Fruit fly (Drosophila melanogaster): ENCODE measurements around the gene be.

The be gene

dm6 chrX:15023395-15023794 lies 841 bp upstream of the be start:
- no peak for TF ChIP-seq pan (optimal IDR thresholded peaks at IDR 0.05)
- no peak for TF ChIP-seq h (GFP tag; optimal IDR thresholded peaks at IDR 0.05)
- TF ChIP-seq GATAd (GFP tag; optimal IDR thresholded peaks at IDR 0.05), result no peak
- no peak for TF ChIP-seq Dif (GFP tag; optimal IDR thresholded peaks at IDR 0.05; ENCODE audit: partially characterized antibody)
- TF ChIP-seq dmrt93B (GFP tag; optimal IDR thresholded peaks at IDR 0.05), result no peak
- no peak for TF ChIP-seq tai (GFP tag; optimal IDR thresholded peaks at IDR 0.05)
- no peak for TF ChIP-seq Hr78 (GFP tag; optimal IDR thresholded peaks at IDR 0.05)
- no peak for TF ChIP-seq CrebA (GFP tag; optimal IDR thresholded peaks at IDR 0.05; ENCODE audit: borderline replicate concordance)
- TF ChIP-seq Vsx2 (GFP tag; optimal IDR thresholded peaks at IDR 0.05; ENCODE audit: partially characterized antibody), result no peak
- TF ChIP-seq foxo (GFP tag; optimal IDR thresholded peaks at IDR 0.05), result no peak
- TF ChIP-seq fru (GFP tag; optimal IDR thresholded peaks at IDR 0.05), result no peak
- TF ChIP-seq Hr83 (GFP tag; optimal IDR thresholded peaks at IDR 0.05; ENCODE audit: poor library complexity, severe bottlenecking), result no peak
- no peak for TF ChIP-seq Rel (GFP tag; optimal IDR thresholded peaks at IDR 0.05)
- no peak for TF ChIP-seq Rel (tag; optimal IDR thresholded peaks at IDR 0.05)
- TF ChIP-seq Dfd (GFP tag; optimal IDR thresholded peaks at IDR 0.05), result no peak
- no peak for TF ChIP-seq CG32264 (GFP tag; optimal IDR thresholded peaks at IDR 0.05)

- TF ChIP-seq Rel (GFP tag; optimal IDR thresholded peaks at IDR 0.05) (no peak), Rel (tag; optimal IDR thresholded peaks at IDR 0.05) (no peak), rgr (GFP tag; optimal IDR thresholded peaks at IDR 0.05) (no peak), Dfd (GFP tag; optimal IDR thresholded peaks at IDR 0.05) (no peak), N (GFP tag; optimal IDR thresholded peaks at IDR 0.05) (no peak), Abd-B (GFP tag; optimal IDR thresholded peaks at IDR 0.05) (no peak), dsf (GFP tag; optimal IDR thresholded peaks at IDR 0.05; ENCODE audit: borderline replicate concordance) (no peak), jim (GFP tag; optimal IDR thresholded peaks at IDR 0.05) (no peak), Vsx2 (GFP tag; optimal IDR thresholded peaks at IDR 0.05; ENCODE audit: partially characterized antibody) (no peak)
Measured at dm6 chrX:15024728-15025127, 492 bp downstream of the be start.

- no peak for TF ChIP-seq CG9705 (GFP tag; optimal IDR thresholded peaks at IDR 0.05)
- no peak for TF ChIP-seq dl (GFP tag; optimal IDR thresholded peaks at IDR 0.05; ENCODE audit: insufficient read depth in 1 of 2, partially characterized antibody in 2 of 2)
- no peak for TF ChIP-seq Myc (optimal IDR thresholded peaks at IDR 0.05)
- TF ChIP-seq lola (GFP tag; optimal IDR thresholded peaks at IDR 0.05), result no peak
- TF ChIP-seq h (GFP tag; optimal IDR thresholded peaks at IDR 0.05), result no peak
- TF ChIP-seq Vsx2 (GFP tag; optimal IDR thresholded peaks at IDR 0.05; ENCODE audit: partially characterized antibody), result peak; percentile 71
- peak; percentile 25 for TF ChIP-seq Dif (GFP tag; optimal IDR thresholded peaks at IDR 0.05; ENCODE audit: partially characterized antibody)
- no peak for TF ChIP-seq CrebA (GFP tag; optimal IDR thresholded peaks at IDR 0.05; ENCODE audit: borderline replicate concordance)
- no peak for TF ChIP-seq dmrt93B (GFP tag; optimal IDR thresholded peaks at IDR 0.05)
- no peak for TF ChIP-seq Rel (GFP tag; optimal IDR thresholded peaks at IDR 0.05)
- no peak for TF ChIP-seq Rel (tag; optimal IDR thresholded peaks at IDR 0.05)
- no peak for TF ChIP-seq fru (GFP tag; optimal IDR thresholded peaks at IDR 0.05)
- TF ChIP-seq Sp1 (GFP tag; optimal IDR thresholded peaks at IDR 0.05), result no peak
- peak; percentile 16 for TF ChIP-seq psq (GFP tag; optimal IDR thresholded peaks at IDR 0.05)
- TF ChIP-seq GATAd (GFP tag; optimal IDR thresholded peaks at IDR 0.05), result no peak
- TF ChIP-seq Hnf4 (GFP tag; optimal IDR thresholded peaks at IDR 0.05), result no peak
- no peak for TF ChIP-seq sv (GFP tag; optimal IDR thresholded peaks at IDR 0.05)
- TF ChIP-seq Abd-B (GFP tag; optimal IDR thresholded peaks at IDR 0.05), result no peak
Measured at dm6 chrX:15025737-15026136, 1.5 kb downstream of the be start.

dm6 chrX:15026897-15027296 lies 2.7 kb downstream of the be start:
- TF ChIP-seq OdsH (GFP tag; optimal IDR thresholded peaks at IDR 0.05) (peak; percentile 43), psq (GFP tag; optimal IDR thresholded peaks at IDR 0.05) (peak; percentile 41), Sp1 (GFP tag; optimal IDR thresholded peaks at IDR 0.05) (peak; percentile 56), br (GFP tag; optimal IDR thresholded peaks at IDR 0.05) (peak; percentile 32), lola (GFP tag; optimal IDR thresholded peaks at IDR 0.05) (no peak), ey (GFP tag; optimal IDR thresholded peaks at IDR 0.05) (peak; percentile 46), h (GFP tag; optimal IDR thresholded peaks at IDR 0.05) (peak; percentile 41), Myc (optimal IDR thresholded peaks at IDR 0.05) (no peak), Rel (GFP tag; optimal IDR thresholded peaks at IDR 0.05) (no peak), Rel (tag; optimal IDR thresholded peaks at IDR 0.05) (peak; percentile 25), Hnf4 (GFP tag; optimal IDR thresholded peaks at IDR 0.05) (peak; percentile 25), dmrt93B (GFP tag; optimal IDR thresholded peaks at IDR 0.05) (peak; percentile 4), HLH106 (tag; optimal IDR thresholded peaks at IDR 0.05) (peak; percentile 28), CG9705 (GFP tag; optimal IDR thresholded peaks at IDR 0.05) (no peak), foxo (GFP tag; optimal IDR thresholded peaks at IDR 0.05) (peak in 1 of 2 experiments; percentile 55), sv (GFP tag; optimal IDR thresholded peaks at IDR 0.05) (no peak), brk (GFP tag; optimal IDR thresholded peaks at IDR 0.05) (no peak), rgr (GFP tag; optimal IDR thresholded peaks at IDR 0.05) (peak; percentile 60), Vsx2 (GFP tag; optimal IDR thresholded peaks at IDR 0.05; ENCODE audit: partially characterized antibody) (no peak), pan (optimal IDR thresholded peaks at IDR 0.05) (no peak), tai (GFP tag; optimal IDR thresholded peaks at IDR 0.05) (no peak), fru (GFP tag; optimal IDR thresholded peaks at IDR 0.05) (peak; percentile 44), Mio (GFP tag; optimal IDR thresholded peaks at IDR 0.05) (no peak), CrebA (GFP tag; optimal IDR thresholded peaks at IDR 0.05; ENCODE audit: borderline replicate concordance) (no peak)
